Fruit fly (Drosophila melanogaster): Measurements from ENCODE around the gene Ndc80.

Gene Ndc80

DNA sequence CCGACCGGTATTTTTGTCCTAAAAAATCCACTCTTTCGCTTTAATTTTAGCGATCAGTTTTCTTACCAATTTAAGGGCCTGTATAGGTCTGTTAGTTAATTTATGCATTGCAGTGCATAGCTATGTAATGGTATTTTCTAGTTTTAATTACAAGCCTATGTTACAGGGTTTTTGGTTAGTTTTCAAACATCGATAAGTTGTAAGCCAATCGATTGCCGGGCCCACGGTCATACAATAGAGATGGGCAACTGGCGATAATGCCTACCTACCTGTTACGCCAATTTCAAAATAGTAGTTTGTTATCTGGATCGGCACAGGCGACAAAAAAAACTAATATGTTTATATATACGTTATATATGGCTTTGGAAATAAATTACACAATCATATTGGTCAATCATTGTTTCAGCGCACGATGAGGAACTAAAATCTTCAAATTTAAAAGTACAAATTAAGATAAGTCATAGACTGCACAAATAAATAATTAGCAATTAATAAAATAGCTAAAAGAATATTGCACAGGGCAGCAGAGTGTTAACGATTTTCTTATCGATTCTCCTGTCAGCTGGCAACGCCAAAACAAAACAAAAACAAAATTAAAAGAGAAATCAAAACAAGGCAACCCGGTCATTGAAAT is 4.7 kb upstream of the Ndc80 start, which contains the start of the genes tth and Tango2 (continued):
- TF ChIP-seq Jarid2 (GFP tag; optimal IDR thresholded peaks at IDR 0.05) (no peak), CG11085 (GFP tag; IDR thresholded peaks at IDR 0.05) (peak; percentile 26; the same call in 1 of the 2 replicates), CG12659 (GFP tag; optimal IDR thresholded peaks at IDR 0.05) (peak; percentile 60), Fer2 (tag; optimal IDR thresholded peaks at IDR 0.05) (peak; percentile 46), Dref (GFP tag; IDR thresholded peaks at IDR 0.05) (peak; percentile 74), CG16815 (GFP tag; optimal IDR thresholded peaks at IDR 0.05) (peak; percentile 59), cg (GFP tag; optimal IDR thresholded peaks at IDR 0.05) (peak; percentile 20), CG2712 (tag; optimal IDR thresholded peaks at IDR 0.05) (peak; percentile 70), oc (tag; optimal IDR thresholded peaks at IDR 0.05) (no peak), CG10431 (GFP tag; optimal IDR thresholded peaks at IDR 0.05) (no peak), gsb-n (tag; optimal IDR thresholded peaks at IDR 0.05) (no peak), CG1602 (GFP tag; optimal IDR thresholded peaks at IDR 0.05) (peak; percentile 75), CG12769 (tag; optimal IDR thresholded peaks at IDR 0.05) (peak; percentile 74), H2.0 (GFP tag; IDR thresholded peaks at IDR 0.05) (peak; percentile 73), CG8944 (GFP tag; optimal IDR thresholded peaks at IDR 0.05) (peak; percentile 52), insv (GFP tag; optimal IDR thresholded peaks at IDR 0.05) (peak in 1 of 2 experiments; percentile 9), gfzf (GFP tag; optimal IDR thresholded peaks at IDR 0.05) (peak; percentile 89), dpn (GFP tag; optimal IDR thresholded peaks at IDR 0.05) (peak; percentile 72 to 76), CG11695 (GFP tag; IDR thresholded peaks at IDR 0.05) (peak; percentile 70; the same call in 2 of the 3 replicates), slou (GFP tag; optimal IDR thresholded peaks at IDR 0.05) (peak; percentile 29), CG15514 (GFP tag; optimal IDR thresholded peaks at IDR 0.05) (peak; percentile 29), lov (optimal IDR thresholded peaks at IDR 0.05) (no peak), lov (GFP tag; IDR thresholded peaks at IDR 0.05) (0 out of 3 replicates have a peak, but pooled peaks have one; percentile 16), CG7357 (GFP tag; IDR thresholded peaks at IDR 0.05) (peak; percentile 59; the same call in 2 of the 3 replicates), dmrt11E (tag; optimal IDR thresholded peaks at IDR 0.05) (peak; percentile 57), inv (GFP tag; IDR thresholded peaks at IDR 0.05; ENCODE audit: partially characterized antibody) (peak; percentile 50; the same call in 1 of the 2 replicates), CG8388 (GFP tag; optimal IDR thresholded peaks at IDR 0.05) (peak; percentile 51), CG6683 (GFP tag; optimal IDR thresholded peaks at IDR 0.05) (peak; percentile 17), fd96Cb (tag; optimal IDR thresholded peaks at IDR 0.05) (peak; percentile 43), crc (GFP tag; optimal IDR thresholded peaks at IDR 0.05) (peak; percentile 43), croc (GFP tag; conservative IDR thresholded peaks at IDR 0.05) (no peak), CG6813 (GFP tag; optimal IDR thresholded peaks at IDR 0.05) (no peak), CG17568 (GFP tag; optimal IDR thresholded peaks at IDR 0.05) (no peak), emc (GFP tag; optimal IDR thresholded peaks at IDR 0.05) (no peak), caup (GFP tag; optimal IDR thresholded peaks at IDR 0.05; ENCODE audit: severe bottlenecking) (peak; percentile 62), gt (GFP tag; IDR thresholded peaks at IDR 0.05) (no peak), CG16813 (GFP tag; IDR thresholded peaks at IDR 0.05; ENCODE audit: partially characterized antibody) (peak; percentile 62; the same call in 2 of the 3 replicates), Pdp1 (GFP tag; optimal IDR thresholded peaks at IDR 0.05) (peak; percentile 76 to 83), ftz-f1 (GFP tag; optimal IDR thresholded peaks at IDR 0.05) (no peak), fru (optimal IDR thresholded peaks at IDR 0.05) (no peak), Antp (GFP tag; optimal IDR thresholded peaks at IDR 0.05) (peak; percentile 54), Six4 (GFP tag; optimal IDR thresholded peaks at IDR 0.05) (peak; percentile 29), ash1 (GFP tag; optimal IDR thresholded peaks at IDR 0.05) (no peak), seq (GFP tag; IDR thresholded peaks at IDR 0.05) (peak; percentile 50; the same call in 1 of the 2 replicates), scrt (GFP tag; optimal IDR thresholded peaks at IDR 0.05) (peak; percentile 84), CG16863 (GFP tag; optimal IDR thresholded peaks at IDR 0.05) (peak; percentile 48), CG1647 (GFP tag; optimal IDR thresholded peaks at IDR 0.05) (peak; percentile 25), slp2 (GFP tag; optimal IDR thresholded peaks at IDR 0.05) (peak; percentile 27), Hr78 (GFP tag; optimal IDR thresholded peaks at IDR 0.05) (no peak)
